In genomic region chrII:7478487-7479234, ce11 we compare ENCODE assay signal across 4 worm cellular contexts.
A peak's percentile ranks its signal among the peaks of the same experiment; 100 is the strongest.
TF ChIP-seq lines count a peak whose summit lies in the region.

Gene aka-1, minus strand, starts transcription at chrII:7478537.
Gene ubc-6, plus strand, starts transcription at chrII:7479187.

TF ChIP-seq in whole organism, L2 larva, 48 proteins besides CTCF, POLR2A, EP300 and RAD21 (continues in another document):
- TF ChIP-seq crh-2 (tag; optimal IDR thresholded peaks at IDR 0.05; lab: Kevin White, UChicago) (peak; percentile 77), peb-1 (tag; optimal IDR thresholded peaks at IDR 0.05; lab: Kevin White, UChicago) (no peak), nhr-12 (tag; optimal IDR thresholded peaks at IDR 0.05; lab: Kevin White, UChicago) (no peak), ceh-16 (tag; optimal IDR thresholded peaks at IDR 0.05; lab: Kevin White, UChicago) (no peak), R02D3.7 (tag; optimal IDR thresholded peaks at IDR 0.05; lab: Kevin White, UChicago) (no peak), lsy-2 (tag; optimal IDR thresholded peaks at IDR 0.05; lab: Kevin White, UChicago) (peak; percentile 58 to 87), snpc-4 (tag; optimal IDR thresholded peaks at IDR 0.05; lab: Kevin White, UChicago) (peak; percentile 33), nhr-23 (tag; optimal IDR thresholded peaks at IDR 0.05; lab: Kevin White, UChicago) (no peak), F13H6.1 (tag; optimal IDR thresholded peaks at IDR 0.05; lab: Kevin White, UChicago) (peak; percentile 92), nhr-6 (tag; optimal IDR thresholded peaks at IDR 0.05; lab: Kevin White, UChicago) (peak; percentile 59), mdl-1 (tag; optimal IDR thresholded peaks at IDR 0.05; lab: Kevin White, UChicago) (peak in 1 of 2 experiments; percentile 52), ZK546.5 (tag; optimal IDR thresholded peaks at IDR 0.05; lab: Kevin White, UChicago) (no peak), mab-5 (tag; optimal IDR thresholded peaks at IDR 0.05; lab: Kevin White, UChicago) (peak; percentile 55), ztf-4 (tag; optimal IDR thresholded peaks at IDR 0.05; lab: Kevin White, UChicago) (peak; percentile 0), elt-3 (tag; optimal IDR thresholded peaks at IDR 0.05; lab: Kevin White, UChicago) (no peak), sma-3 (GFP tag; optimal IDR thresholded peaks at IDR 0.05; lab: Kevin White, UChicago) (peak; percentile 95), ama-1 (optimal IDR thresholded peaks at IDR 0.05; lab: Kevin White, UChicago) (no peak), sma-9 (GFP tag; optimal IDR thresholded peaks at IDR 0.05; lab: Kevin White, UChicago) (peak; percentile 60), sma-9 (tag; optimal IDR thresholded peaks at IDR 0.05; lab: Kevin White, UChicago) (no peak), nhr-21 (tag; optimal IDR thresholded peaks at IDR 0.05; lab: Kevin White, UChicago) (peak; percentile 79), egl-27 (tag; optimal IDR thresholded peaks at IDR 0.05; lab: Kevin White, UChicago) (peak; percentile 52), nhr-237 (tag; optimal IDR thresholded peaks at IDR 0.05; lab: Kevin White, UChicago) (peak; percentile 41), Y55F3AM.14 (GFP tag; optimal IDR thresholded peaks at IDR 0.05; lab: Kevin White, UChicago) (peak; percentile 71)

TF ChIP-seq in whole organism, L4 larva, 104 proteins besides CTCF, POLR2A, EP300 and RAD21 (continues in another document):
- TF ChIP-seq ZK337.2 (GFP tag; IDR thresholded peaks at IDR 0.05; lab: Robert Waterston, UW) (peak; percentile 71), cey-2 (tag; optimal IDR thresholded peaks at IDR 0.05; lab: Kevin White, UChicago; ENCODE audit: borderline replicate concordance, insufficient read depth) (no peak), fos-1 (tag; optimal IDR thresholded peaks at IDR 0.05; lab: Kevin White, UChicago) (no peak), nhr-10 (tag; optimal IDR thresholded peaks at IDR 0.05; lab: Kevin White, UChicago) (peak; percentile 56), dmd-6 (GFP tag; IDR thresholded peaks at IDR 0.05; lab: Robert Waterston, UW) (peak; percentile 94), unc-39 (tag; optimal IDR thresholded peaks at IDR 0.05; lab: Kevin White, UChicago) (no peak), sdz-12 (GFP tag; optimal IDR thresholded peaks at IDR 0.05; lab: Kevin White, UChicago) (no peak), zag-1 (tag; optimal IDR thresholded peaks at IDR 0.05; lab: Kevin White, UChicago) (no peak), ces-1 (GFP tag; optimal IDR thresholded peaks at IDR 0.05; lab: Kevin White, UChicago) (peak; percentile 24), mep-1 (tag; optimal IDR thresholded peaks at IDR 0.05; lab: Kevin White, UChicago) (peak; percentile 93), php-3 (GFP tag; IDR thresholded peaks at IDR 0.05; lab: Robert Waterston, UW) (peak; percentile 84), hif-1 (tag; optimal IDR thresholded peaks at IDR 0.05; lab: Kevin White, UChicago) (peak; percentile 31 to 83), mdt-29 (GFP tag; IDR thresholded peaks at IDR 0.05; lab: Robert Waterston, UW) (peak; percentile 90), aha-1 (tag; lab: Kevin White, UChicago) (peak; percentile 44), ZK546.5 (tag; optimal IDR thresholded peaks at IDR 0.05; lab: Kevin White, UChicago) (no peak), daf-16 (GFP tag; optimal IDR thresholded peaks at IDR 0.05; lab: Kevin White, UChicago) (peak; percentile 28 to 67), daf-16 (tag; optimal IDR thresholded peaks at IDR 0.05; lab: Kevin White, UChicago) (no peak), F26F4.8 (GFP tag; conservative IDR thresholded peaks at IDR 0.05; lab: Robert Waterston, UW) (no peak), mdl-1 (tag; optimal IDR thresholded peaks at IDR 0.05; lab: Kevin White, UChicago) (peak; percentile 27 to 61), T20F7.1 (GFP tag; optimal IDR thresholded peaks at IDR 0.05; lab: Kevin White, UChicago) (peak; percentile 89), saeg-2 (GFP tag; IDR thresholded peaks at IDR 0.05; lab: Robert Waterston, UW) (peak; percentile 85), vab-7 (GFP tag; IDR thresholded peaks at IDR 0.05; lab: Robert Waterston, UW) (peak; percentile 93), set-16 (GFP tag; IDR thresholded peaks at IDR 0.05; lab: Robert Waterston, UW) (peak; percentile 73), lim-7 (GFP tag; IDR thresholded peaks at IDR 0.05; lab: Robert Waterston, UW) (peak; percentile 70), pqm-1 (tag; optimal IDR thresholded peaks at IDR 0.05; lab: Kevin White, UChicago) (no peak)

TF ChIP-seq in whole organism, late embryonic, 69 proteins besides CTCF, POLR2A, EP300 and RAD21 (continues in another document):
- TF ChIP-seq ceh-45 (GFP tag; IDR thresholded peaks at IDR 0.05; lab: Robert Waterston, UW) (peak; percentile 44; the same call in 1 of the 2 replicates), ama-1 (optimal IDR thresholded peaks at IDR 0.05; lab: Kevin White, UChicago) (no peak), ttx-3 (tag; optimal IDR thresholded peaks at IDR 0.05; lab: Kevin White, UChicago) (no peak), C38D4.7 (GFP tag; optimal IDR thresholded peaks at IDR 0.05; lab: Kevin White, UChicago) (no peak), ets-4 (tag; optimal IDR thresholded peaks at IDR 0.05; lab: Kevin White, UChicago) (peak; percentile 49), lim-6 (tag; optimal IDR thresholded peaks at IDR 0.05; lab: Kevin White, UChicago) (peak; percentile 64), fkh-10 (GFP tag; optimal IDR thresholded peaks at IDR 0.05; lab: Kevin White, UChicago) (no peak), ceh-34 (tag; optimal IDR thresholded peaks at IDR 0.05; lab: Kevin White, UChicago) (peak; percentile 70), F13H6.1 (tag; optimal IDR thresholded peaks at IDR 0.05; lab: Kevin White, UChicago) (peak; percentile 55), C08G9.2 (tag; optimal IDR thresholded peaks at IDR 0.05; lab: Kevin White, UChicago) (peak; percentile 68), ceh-30 (tag; optimal IDR thresholded peaks at IDR 0.05; lab: Kevin White, UChicago) (no peak), dmd-4 (tag; optimal IDR thresholded peaks at IDR 0.05; lab: Kevin White, UChicago; ENCODE audit: borderline replicate concordance) (peak; percentile 63), hlh-8 (tag; optimal IDR thresholded peaks at IDR 0.05; lab: Kevin White, UChicago) (peak; percentile 53), pqm-1 (tag; optimal IDR thresholded peaks at IDR 0.05; lab: Kevin White, UChicago) (peak; percentile 42), unc-55 (GFP tag; optimal IDR thresholded peaks at IDR 0.05; lab: Kevin White, UChicago) (peak; percentile 1), lin-11 (tag; optimal IDR thresholded peaks at IDR 0.05; lab: Kevin White, UChicago) (no peak), eyg-1 (tag; optimal IDR thresholded peaks at IDR 0.05; lab: Kevin White, UChicago) (no peak), npax-4 (tag; optimal IDR thresholded peaks at IDR 0.05; lab: Kevin White, UChicago) (no peak), ceh-22 (tag; optimal IDR thresholded peaks at IDR 0.05; lab: Kevin White, UChicago) (no peak), pros-1 (tag; optimal IDR thresholded peaks at IDR 0.05; lab: Kevin White, UChicago) (no peak), unc-42 (tag; optimal IDR thresholded peaks at IDR 0.05; lab: Kevin White, UChicago) (peak; percentile 78), syd-9 (tag; optimal IDR thresholded peaks at IDR 0.05; lab: Kevin White, UChicago) (no peak), pha-2 (tag; optimal IDR thresholded peaks at IDR 0.05; lab: Kevin White, UChicago) (no peak), gmeb-2 (tag; optimal IDR thresholded peaks at IDR 0.05; lab: Kevin White, UChicago) (peak; percentile 13), hlh-6 (tag; optimal IDR thresholded peaks at IDR 0.05; lab: Kevin White, UChicago) (peak; percentile 67), zip-5 (tag; optimal IDR thresholded peaks at IDR 0.05; lab: Kevin White, UChicago) (peak; percentile 31)

TF ChIP-seq in whole organism, mixed stage, embryonic, 35 proteins besides CTCF, POLR2A, EP300 and RAD21 (continues in another document):
- TF ChIP-seq M03D4.4 (tag; optimal IDR thresholded peaks at IDR 0.05; lab: Kevin White, UChicago): peak; percentile 29
- TF ChIP-seq unc-120 (tag; optimal IDR thresholded peaks at IDR 0.05; lab: Kevin White, UChicago; ENCODE audit: poor library complexity, severe bottlenecking): peak; percentile 51
- no peak for TF ChIP-seq bed-3 (GFP tag; optimal IDR thresholded peaks at IDR 0.05; lab: Kevin White, UChicago)
- no peak for TF ChIP-seq unc-62 (GFP tag; optimal IDR thresholded peaks at IDR 0.05; lab: Kevin White, UChicago)
- TF ChIP-seq sptf-1 (tag; optimal IDR thresholded peaks at IDR 0.05; lab: Kevin White, UChicago): peak; percentile 62
- TF ChIP-seq ztf-11 (tag; optimal IDR thresholded peaks at IDR 0.05; lab: Kevin White, UChicago): no peak
- peak; percentile 58 for TF ChIP-seq lin-13 (tag; optimal IDR thresholded peaks at IDR 0.05; lab: Kevin White, UChicago)
- TF ChIP-seq nhr-12 (tag; optimal IDR thresholded peaks at IDR 0.05; lab: Kevin White, UChicago): no peak
- TF ChIP-seq ceh-83 (GFP tag; optimal IDR thresholded peaks at IDR 0.05; lab: Kevin White, UChicago): no peak
- no peak for TF ChIP-seq elt-1 (tag; optimal IDR thresholded peaks at IDR 0.05; lab: Kevin White, UChicago; ENCODE audit: borderline replicate concordance, insufficient read depth)
- peak; percentile 16 for TF ChIP-seq ham-2 (GFP tag; optimal IDR thresholded peaks at IDR 0.05; lab: Kevin White, UChicago)
- no peak for TF ChIP-seq sem-2 (GFP tag; optimal IDR thresholded peaks at IDR 0.05; lab: Kevin White, UChicago)
- TF ChIP-seq flh-1 (GFP tag; optimal IDR thresholded peaks at IDR 0.05; lab: Kevin White, UChicago): no peak
- TF ChIP-seq snpc-4 (tag; optimal IDR thresholded peaks at IDR 0.05; lab: Kevin White, UChicago): no peak
- TF ChIP-seq blmp-1 (tag; optimal IDR thresholded peaks at IDR 0.05; lab: Kevin White, UChicago): no peak
- TF ChIP-seq nhr-237 (tag; optimal IDR thresholded peaks at IDR 0.05; lab: Kevin White, UChicago): no peak
- TF ChIP-seq ceh-43 (GFP tag; optimal IDR thresholded peaks at IDR 0.05; lab: Kevin White, UChicago): no peak
- TF ChIP-seq cnd-1 (tag; optimal IDR thresholded peaks at IDR 0.05; lab: Kevin White, UChicago): no peak
- TF ChIP-seq ceh-39 (tag; optimal IDR thresholded peaks at IDR 0.05; lab: Kevin White, UChicago): no peak
- no peak for TF ChIP-seq nhr-28 (tag; optimal IDR thresholded peaks at IDR 0.05; lab: Kevin White, UChicago)
- TF ChIP-seq drap-1 (GFP tag; optimal IDR thresholded peaks at IDR 0.05; lab: Kevin White, UChicago): peak; percentile 40
- TF ChIP-seq nhr-76 (tag; optimal IDR thresholded peaks at IDR 0.05; lab: Kevin White, UChicago): no peak
- TF ChIP-seq hlh-1 (tag; optimal IDR thresholded peaks at IDR 0.05; lab: Kevin White, UChicago): no peak
- TF ChIP-seq ces-1 (GFP tag; optimal IDR thresholded peaks at IDR 0.05; lab: Kevin White, UChicago): peak; percentile 65
- no peak for TF ChIP-seq pha-4 (tag; optimal IDR thresholded peaks at IDR 0.05; lab: Kevin White, UChicago)
- TF ChIP-seq mab-5 (tag; optimal IDR thresholded peaks at IDR 0.05; lab: Kevin White, UChicago): no peak
- TF ChIP-seq mep-1 (tag; optimal IDR thresholded peaks at IDR 0.05; lab: Kevin White, UChicago): peak; percentile 57
- peak; percentile 63 for TF ChIP-seq lsy-2 (tag; optimal IDR thresholded peaks at IDR 0.05; lab: Kevin White, UChicago)
- no peak for TF ChIP-seq elt-3 (tag; optimal IDR thresholded peaks at IDR 0.05; lab: Kevin White, UChicago)
- peak; percentile 22 for TF ChIP-seq mls-2 (tag; optimal IDR thresholded peaks at IDR 0.05; lab: Kevin White, UChicago)
